Worm (Caenorhabditis elegans): ENCODE data around the gene ceh-13.

Gene ceh-13

ce11 chrIII:7555360-7555759 lies at the start of gene ceh-13:
TSS of gene ceh-13 (plus strand) at chrIII:7555660.
- no peak for TF ChIP-seq tra-4 (tag; optimal IDR thresholded peaks at IDR 0.05)
- no peak for TF ChIP-seq scrt-1 (GFP tag; IDR thresholded peaks at IDR 0.05)
- no peak for TF ChIP-seq ama-1 (optimal IDR thresholded peaks at IDR 0.05)
- TF ChIP-seq sea-1 (GFP tag; conservative IDR thresholded peaks at IDR 0.05): no peak
- TF ChIP-seq tbx-11 (GFP tag; IDR thresholded peaks at IDR 0.05): no peak
- TF ChIP-seq hmg-4 (GFP tag; optimal IDR thresholded peaks at IDR 0.05): no peak
- TF ChIP-seq hnd-1 (tag; optimal IDR thresholded peaks at IDR 0.05): no peak
- no peak for TF ChIP-seq tbx-37 (GFP tag; conservative IDR thresholded peaks at IDR 0.05)
- TF ChIP-seq pes-1 (GFP tag; IDR thresholded peaks at IDR 0.05): no peak
- TF ChIP-seq F13C5.2 (tag; optimal IDR thresholded peaks at IDR 0.05): no peak

- TF ChIP-seq tra-4 (tag; optimal IDR thresholded peaks at IDR 0.05): no peak
- no peak for TF ChIP-seq ceh-36 (tag; optimal IDR thresholded peaks at IDR 0.05)
- TF ChIP-seq aly-1 (tag; optimal IDR thresholded peaks at IDR 0.05): no peak
- no peak for TF ChIP-seq pes-1 (GFP tag; IDR thresholded peaks at IDR 0.05)
- TF ChIP-seq hmbx-1 (tag; optimal IDR thresholded peaks at IDR 0.05): no peak
- no peak for TF ChIP-seq scrt-1 (GFP tag; IDR thresholded peaks at IDR 0.05)
- TF ChIP-seq ceh-13 (GFP tag; optimal IDR thresholded peaks at IDR 0.05): no peak
- TF ChIP-seq F13C5.2 (tag; optimal IDR thresholded peaks at IDR 0.05): no peak
- TF ChIP-seq tbx-37 (GFP tag; conservative IDR thresholded peaks at IDR 0.05): no peak
- no peak for TF ChIP-seq flt-1 (GFP tag; IDR thresholded peaks at IDR 0.05)
- TF ChIP-seq hmg-4 (GFP tag; optimal IDR thresholded peaks at IDR 0.05): no peak
- no peak for TF ChIP-seq ama-1 (optimal IDR thresholded peaks at IDR 0.05)
- no peak for TF ChIP-seq hnd-1 (tag; optimal IDR thresholded peaks at IDR 0.05)
- no peak for TF ChIP-seq sea-1 (GFP tag; conservative IDR thresholded peaks at IDR 0.05)
- TF ChIP-seq tbx-11 (GFP tag; IDR thresholded peaks at IDR 0.05): no peak
Measured at ce11 chrIII:7506983-7507382, 48.5 kb upstream of the ceh-13 start.

- TF ChIP-seq ceh-13 (GFP tag; optimal IDR thresholded peaks at IDR 0.05) (no peak), tbx-11 (GFP tag; IDR thresholded peaks at IDR 0.05) (no peak), ama-1 (optimal IDR thresholded peaks at IDR 0.05) (no peak), ets-7 (tag; optimal IDR thresholded peaks at IDR 0.05) (no peak), tra-4 (tag; optimal IDR thresholded peaks at IDR 0.05) (no peak), ceh-36 (tag; optimal IDR thresholded peaks at IDR 0.05) (no peak), B0310.2 (tag; optimal IDR thresholded peaks at IDR 0.05) (no peak), tbx-37 (GFP tag; conservative IDR thresholded peaks at IDR 0.05) (no peak)
Measured at ce11 chrIII:7508128-7508635, 47.3 kb upstream of the ceh-13 start, which contains the start of gene cls-1. TSS of gene cls-1 (plus strand) at chrIII:7508178.

ce11 chrIII:7518424-7518823 lies 37.0 kb upstream of the ceh-13 start, which contains the start of gene clk-2:
TSS of gene clk-2 (minus strand) at chrIII:7518524.
- TF ChIP-seq F13C5.2 (tag; optimal IDR thresholded peaks at IDR 0.05) (no peak), flt-1 (GFP tag; IDR thresholded peaks at IDR 0.05) (no peak), hmg-4 (GFP tag; optimal IDR thresholded peaks at IDR 0.05) (no peak), hnd-1 (tag; optimal IDR thresholded peaks at IDR 0.05) (no peak), tbx-11 (GFP tag; IDR thresholded peaks at IDR 0.05) (no peak), B0310.2 (tag; optimal IDR thresholded peaks at IDR 0.05) (no peak), sea-1 (GFP tag; conservative IDR thresholded peaks at IDR 0.05) (no peak), pes-1 (GFP tag; IDR thresholded peaks at IDR 0.05) (no peak), tra-4 (tag; optimal IDR thresholded peaks at IDR 0.05) (no peak), hmbx-1 (tag; optimal IDR thresholded peaks at IDR 0.05) (no peak), ceh-36 (tag; optimal IDR thresholded peaks at IDR 0.05) (no peak), tbx-37 (GFP tag; conservative IDR thresholded peaks at IDR 0.05) (no peak), scrt-1 (GFP tag; IDR thresholded peaks at IDR 0.05) (no peak), ceh-13 (GFP tag; optimal IDR thresholded peaks at IDR 0.05) (no peak), aly-1 (tag; optimal IDR thresholded peaks at IDR 0.05) (no peak), ets-7 (tag; optimal IDR thresholded peaks at IDR 0.05) (no peak), ama-1 (optimal IDR thresholded peaks at IDR 0.05) (no peak)

- TF ChIP-seq tra-4 (tag; optimal IDR thresholded peaks at IDR 0.05): peak; percentile 45
- TF ChIP-seq hmbx-1 (tag; optimal IDR thresholded peaks at IDR 0.05): no peak
- no peak for TF ChIP-seq pes-1 (GFP tag; IDR thresholded peaks at IDR 0.05)
- peak; percentile 65 for TF ChIP-seq flt-1 (GFP tag; IDR thresholded peaks at IDR 0.05)
- peak; percentile 57 for TF ChIP-seq ets-7 (tag; optimal IDR thresholded peaks at IDR 0.05)
- TF ChIP-seq ceh-36 (tag; optimal IDR thresholded peaks at IDR 0.05): no peak
- peak; percentile 2 for TF ChIP-seq aly-1 (tag; optimal IDR thresholded peaks at IDR 0.05)
- TF ChIP-seq hmg-4 (GFP tag; optimal IDR thresholded peaks at IDR 0.05): peak; percentile 49
- 0 out of 2 replicates have a peak, but pooled peaks have one; percentile 54 for TF ChIP-seq tbx-11 (GFP tag; IDR thresholded peaks at IDR 0.05)
- TF ChIP-seq B0310.2 (tag; optimal IDR thresholded peaks at IDR 0.05): peak; percentile 11
- 0 out of 2 replicates have a peak, but pooled peaks have one; percentile 53 for TF ChIP-seq scrt-1 (GFP tag; IDR thresholded peaks at IDR 0.05)
- TF ChIP-seq sea-1 (GFP tag; conservative IDR thresholded peaks at IDR 0.05): peak; percentile 63; the same call in 1 of the 2 replicates
- TF ChIP-seq F13C5.2 (tag; optimal IDR thresholded peaks at IDR 0.05): peak; percentile 55
- TF ChIP-seq ceh-13 (GFP tag; optimal IDR thresholded peaks at IDR 0.05): no peak
- TF ChIP-seq hnd-1 (tag; optimal IDR thresholded peaks at IDR 0.05): peak; percentile 39
- no peak for TF ChIP-seq ama-1 (optimal IDR thresholded peaks at IDR 0.05)
- peak; percentile 98 for TF ChIP-seq tbx-37 (GFP tag; conservative IDR thresholded peaks at IDR 0.05)
Measured at ce11 chrIII:7520672-7521071, 34.8 kb upstream of the ceh-13 start, which contains the start of the genes cux-7 and C07H6.2. TSS of gene cux-7 (minus strand) at chrIII:7520845. TSS of gene C07H6.2 (plus strand) at chrIII:7521009.

- TF ChIP-seq ama-1 (optimal IDR thresholded peaks at IDR 0.05) (no peak), F13C5.2 (tag; optimal IDR thresholded peaks at IDR 0.05) (no peak), tbx-37 (GFP tag; conservative IDR thresholded peaks at IDR 0.05) (no peak), hmbx-1 (tag; optimal IDR thresholded peaks at IDR 0.05) (no peak), tbx-11 (GFP tag; IDR thresholded peaks at IDR 0.05) (no peak), ceh-36 (tag; optimal IDR thresholded peaks at IDR 0.05) (no peak), ceh-13 (GFP tag; optimal IDR thresholded peaks at IDR 0.05) (no peak), sea-1 (GFP tag; conservative IDR thresholded peaks at IDR 0.05) (no peak), ets-7 (tag; optimal IDR thresholded peaks at IDR 0.05) (no peak)
Measured at ce11 chrIII:7521163-7521562, 34.3 kb upstream of the ceh-13 start, which contains the start of gene lig-4. TSS of gene lig-4 (plus strand) at chrIII:7521463.

ce11 chrIII:7524830-7525344 lies 30.6 kb upstream of the ceh-13 start:
- TF ChIP-seq ama-1 (optimal IDR thresholded peaks at IDR 0.05) (no peak), tra-4 (tag; optimal IDR thresholded peaks at IDR 0.05) (no peak), pes-1 (GFP tag; IDR thresholded peaks at IDR 0.05) (no peak), tbx-11 (GFP tag; IDR thresholded peaks at IDR 0.05) (no peak), flt-1 (GFP tag; IDR thresholded peaks at IDR 0.05) (no peak), hmbx-1 (tag; optimal IDR thresholded peaks at IDR 0.05) (no peak), scrt-1 (GFP tag; IDR thresholded peaks at IDR 0.05) (no peak), B0310.2 (tag; optimal IDR thresholded peaks at IDR 0.05) (no peak), ceh-13 (GFP tag; optimal IDR thresholded peaks at IDR 0.05) (no peak), F13C5.2 (tag; optimal IDR thresholded peaks at IDR 0.05) (no peak), hnd-1 (tag; optimal IDR thresholded peaks at IDR 0.05) (no peak), aly-1 (tag; optimal IDR thresholded peaks at IDR 0.05) (no peak), hmg-4 (GFP tag; optimal IDR thresholded peaks at IDR 0.05) (no peak), sea-1 (GFP tag; conservative IDR thresholded peaks at IDR 0.05) (no peak), tbx-37 (GFP tag; conservative IDR thresholded peaks at IDR 0.05) (no peak), ets-7 (tag; optimal IDR thresholded peaks at IDR 0.05) (no peak), ceh-36 (tag; optimal IDR thresholded peaks at IDR 0.05) (no peak)

All from whole organism, early embryonic.